Fruit fly (Drosophila melanogaster): ENCODE results near the gene CG18294.
"Not testable (repeated sequence)": the region's sequence is repeated elsewhere in the genome, so short reads cannot be mapped to it uniquely, and the experiment has no call there.

Gene CG18294

DNA sequence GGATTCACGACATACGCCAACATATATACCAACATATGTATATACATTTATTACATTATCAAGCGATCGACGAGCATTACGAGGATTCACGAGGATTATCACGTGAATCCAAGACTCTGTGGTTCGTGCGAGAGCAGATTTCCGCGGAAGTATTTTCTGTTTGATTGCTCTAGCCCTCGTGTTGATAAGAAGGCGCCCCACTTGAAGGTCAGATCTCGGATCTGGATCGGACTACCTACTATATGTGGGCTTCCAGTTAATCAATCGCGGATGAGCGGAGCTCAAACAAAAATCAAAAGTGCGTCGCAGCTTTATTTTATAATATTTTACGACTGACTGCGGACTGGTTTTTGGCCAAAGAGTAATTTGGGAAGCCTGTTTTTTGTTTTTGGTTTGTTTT lies 19.6 kb upstream of the CG18294 start (continued):
- no peak for TF ChIP-seq chn (GFP tag; optimal IDR thresholded peaks at IDR 0.05)
- TF ChIP-seq Eip74EF (GFP tag; optimal IDR thresholded peaks at IDR 0.05) = peak in 1 of 2 experiments; percentile 10
- no peak for TF ChIP-seq Side (GFP tag; optimal IDR thresholded peaks at IDR 0.05)
- no peak for TF ChIP-seq vnd (GFP tag; IDR thresholded peaks at IDR 0.05; ENCODE audit: partially characterized antibody)
- peak in 1 of 2 experiments; percentile 8 for TF ChIP-seq Pdp1 (GFP tag; optimal IDR thresholded peaks at IDR 0.05)
- TF ChIP-seq zen (tag; optimal IDR thresholded peaks at IDR 0.05) = no peak
- TF ChIP-seq Optix (GFP tag; IDR thresholded peaks at IDR 0.05) = no peak
- peak; percentile 69 for TF ChIP-seq cwo (GFP tag; optimal IDR thresholded peaks at IDR 0.05)
- no peak for TF ChIP-seq CG16813 (GFP tag; IDR thresholded peaks at IDR 0.05; ENCODE audit: partially characterized antibody)
- TF ChIP-seq Fer3 (tag; optimal IDR thresholded peaks at IDR 0.05) = no peak
- TF ChIP-seq CG1832 (GFP tag; optimal IDR thresholded peaks at IDR 0.05) = no peak
- no peak for TF ChIP-seq Gug (GFP tag; IDR thresholded peaks at IDR 0.05)
- TF ChIP-seq wdn (GFP tag; IDR thresholded peaks at IDR 0.05) = no peak

- TF ChIP-seq Fer3 (tag; optimal IDR thresholded peaks at IDR 0.05); crol (GFP tag; IDR thresholded peaks at IDR 0.05); ftz-f1 (GFP tag; optimal IDR thresholded peaks at IDR 0.05): not testable (repeated sequence)
Measured at dm6 chr3L:19487260-19487659, 11.9 kb upstream of the CG18294 start, which contains the start of gene CG32212. Gene CG32212 (plus strand): TSS chr3L:19487560.

DNA sequence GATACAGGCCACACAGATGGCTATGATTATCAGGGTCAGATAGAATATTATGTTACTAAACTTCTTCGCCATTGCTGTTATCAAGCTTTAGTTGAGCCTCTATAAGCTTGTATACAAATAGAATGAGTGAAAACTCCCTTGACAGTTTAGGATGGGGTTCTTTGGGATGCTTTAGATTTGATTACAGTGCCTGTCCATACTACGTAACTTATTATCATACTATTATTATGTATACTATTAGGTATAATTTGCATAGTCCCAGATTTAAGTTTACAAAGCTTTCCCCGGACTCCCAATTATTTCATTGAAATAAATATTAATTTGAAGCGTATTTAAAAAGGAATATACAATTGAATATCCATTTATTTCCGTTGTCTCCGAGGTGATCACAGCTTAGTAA lies 11.0 kb upstream of the CG18294 start, which contains the start of gene brv1:
Gene brv1, minus strand, starts transcription at position 101 of the 400 bp plus-strand sequence.
- TF ChIP-seq CG16779 (GFP tag; IDR thresholded peaks at IDR 0.05) (no peak), CG2712 (tag; optimal IDR thresholded peaks at IDR 0.05) (no peak), lbe (GFP tag; optimal IDR thresholded peaks at IDR 0.05) (no peak), CG14441 (GFP tag; IDR thresholded peaks at IDR 0.05) (no peak), CG3838 (GFP tag; optimal IDR thresholded peaks at IDR 0.05) (no peak), mld (GFP tag; IDR thresholded peaks at IDR 0.05; ENCODE audit: partially characterized antibody) (no peak), CG12391 (tag; optimal IDR thresholded peaks at IDR 0.05) (no peak), E2f2 (GFP tag; IDR thresholded peaks at IDR 0.05) (no peak), sna (GFP tag; IDR thresholded peaks at IDR 0.05; ENCODE audit: partially characterized antibody) (no peak), CG11560 (tag; IDR thresholded peaks at IDR 0.05) (no peak), PHDP (tag; optimal IDR thresholded peaks at IDR 0.05) (no peak), CG2129 (GFP tag; IDR thresholded peaks at IDR 0.05; ENCODE audit: partially characterized antibody) (no peak), Asciz (GFP tag; optimal IDR thresholded peaks at IDR 0.05) (no peak), CG13894 (tag; optimal IDR thresholded peaks at IDR 0.05) (no peak), E2f1 (GFP tag; IDR thresholded peaks at IDR 0.05) (no peak), tup (GFP tag; optimal IDR thresholded peaks at IDR 0.05) (no peak)

DNA sequence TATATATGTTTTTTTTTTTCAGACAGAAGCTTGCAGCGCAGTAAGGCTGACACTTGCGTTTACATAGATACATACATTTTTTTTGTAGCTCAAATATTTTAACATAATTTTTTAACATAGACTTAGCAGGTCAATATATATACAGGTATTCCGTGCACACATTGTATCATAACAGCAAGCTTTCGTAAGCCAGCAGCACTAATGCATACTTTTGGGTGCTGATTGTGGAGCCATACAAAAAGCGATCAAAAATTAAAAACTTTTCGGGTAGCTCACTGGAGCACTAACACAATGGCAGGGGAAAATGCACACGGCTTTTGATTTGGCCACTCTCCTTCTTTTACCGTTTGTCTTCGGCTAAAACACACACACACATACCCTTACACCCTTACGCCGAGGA lies 7.6 kb upstream of the CG18294 start:
- TF ChIP-seq CG2202 (tag; optimal IDR thresholded peaks at IDR 0.05) (no peak), H2.0 (GFP tag; IDR thresholded peaks at IDR 0.05) (no peak), CG18011 (GFP tag; optimal IDR thresholded peaks at IDR 0.05) (peak; percentile 97), CG8290 (GFP tag; optimal IDR thresholded peaks at IDR 0.05) (peak; percentile 6), CG8290 (tag; optimal IDR thresholded peaks at IDR 0.05) (no peak), Abd-B (GFP tag; optimal IDR thresholded peaks at IDR 0.05) (peak; percentile 24), CG2199 (GFP tag; IDR thresholded peaks at IDR 0.05) (0 out of 3 replicates have a peak, but pooled peaks have one; percentile 18), stwl (tag; optimal IDR thresholded peaks at IDR 0.05) (peak; percentile 90), Ets65A (GFP tag) (peak; percentile 88), Med (GFP tag) (peak; percentile 48), sens (GFP tag) (peak; percentile 23), CG13287 (GFP tag; IDR thresholded peaks at IDR 0.05; ENCODE audit: partially characterized antibody) (peak; percentile 22; the same call in 1 of the 2 replicates)

Measured in whole organism, embryonic.